Fruit fly (Drosophila melanogaster): ENCODE data around the gene a5.

Gene a5

dm6 chr2L:1328861-1329260 is at the start of gene a5:
a5 (plus strand) TSS chr2L:1329161.
- TF ChIP-seq noc (tag; optimal IDR thresholded peaks at IDR 0.05) = no peak

DNA sequence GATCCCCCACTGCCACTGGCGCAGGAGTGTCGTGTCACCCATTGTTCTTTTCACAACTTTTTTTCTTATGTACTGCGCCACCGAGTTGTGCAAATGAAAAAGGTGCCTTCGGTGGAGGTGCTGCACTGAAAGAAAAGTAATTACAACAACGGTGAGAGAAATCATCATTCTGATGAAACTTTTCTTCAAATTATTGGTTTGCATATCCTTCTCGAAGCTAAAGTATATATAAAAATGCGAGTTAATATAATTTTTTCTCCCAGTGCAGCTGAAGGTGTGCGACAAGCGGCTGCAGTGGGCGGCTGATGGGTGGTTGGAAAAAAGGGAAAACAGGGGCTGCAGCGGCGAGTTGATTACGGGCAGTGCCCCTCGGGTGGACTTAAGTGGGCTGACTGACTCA is 16.6 kb upstream of the a5 start:
- TF ChIP-seq noc (tag; optimal IDR thresholded peaks at IDR 0.05) = no peak

DNA sequence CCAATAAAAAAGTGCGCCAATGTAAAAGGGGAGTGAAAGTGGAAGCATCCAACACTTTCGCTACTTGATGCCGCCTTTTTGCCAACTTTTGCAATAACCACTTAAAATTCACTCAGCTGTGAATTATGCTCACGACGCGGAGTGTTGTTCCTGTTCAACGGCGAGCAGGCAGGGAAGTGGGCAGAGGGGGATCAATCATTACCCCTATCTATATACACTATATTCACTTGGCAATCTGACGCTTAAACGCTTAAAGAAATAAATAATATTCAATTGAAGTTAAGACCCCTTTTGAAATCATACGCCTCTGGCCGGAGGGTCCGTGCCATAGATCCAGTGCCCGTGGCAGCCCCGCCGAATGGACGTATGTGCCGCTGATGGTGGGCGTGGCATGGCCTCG is 13.7 kb upstream of the a5 start:
- TF ChIP-seq noc (tag; optimal IDR thresholded peaks at IDR 0.05) = no peak

- no peak for TF ChIP-seq noc (tag; optimal IDR thresholded peaks at IDR 0.05)
Observed at dm6 chr2L:1316422-1316821, 12.5 kb upstream of the a5 start.

dm6 chr2L:1333828-1334227 is 4.9 kb downstream of the a5 start, which contains the start of gene CG5440:
CG5440 (plus strand) TSS chr2L:1334128.
- no peak for TF ChIP-seq noc (tag; optimal IDR thresholded peaks at IDR 0.05)

- no peak for TF ChIP-seq noc (tag; optimal IDR thresholded peaks at IDR 0.05)
Observed at dm6 chr2L:1341995-1342394, 13.0 kb downstream of the a5 start, which contains the start of gene CG33923. CG33923 (minus strand) TSS chr2L:1342095.

dm6 chr2L:1344071-1344470 is 15.1 kb downstream of the a5 start, which contains the start of the genes CG33922 and Cdlc2:
CG33922 (minus strand) TSS chr2L:1344171.
Cdlc2 (plus strand) TSS chr2L:1344400.
- TF ChIP-seq noc (tag; optimal IDR thresholded peaks at IDR 0.05) = no peak

DNA sequence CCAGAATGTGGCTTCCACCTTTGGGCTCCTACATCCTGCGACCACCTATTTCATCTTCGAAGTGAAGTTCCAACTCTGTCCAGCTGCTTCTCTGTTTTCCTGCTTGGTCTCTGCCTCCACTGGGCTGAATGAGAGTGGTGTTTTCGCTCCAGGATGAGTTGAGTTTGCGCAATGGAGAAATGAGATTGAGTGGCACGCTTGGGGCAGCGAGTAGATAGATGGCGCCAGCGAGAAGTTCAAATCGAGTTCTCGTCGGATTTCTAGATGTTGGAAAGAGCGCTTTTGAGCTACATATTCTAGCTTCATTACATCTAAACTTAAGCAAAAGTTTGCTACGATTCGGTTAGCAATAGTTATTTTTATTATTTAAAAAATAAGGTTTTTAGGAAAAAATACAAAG is 17.1 kb downstream of the a5 start:
- no peak for TF ChIP-seq noc (tag; optimal IDR thresholded peaks at IDR 0.05)

- TF ChIP-seq noc (tag; optimal IDR thresholded peaks at IDR 0.05) = no peak
Observed at dm6 chr2L:1352768-1353167, 23.8 kb downstream of the a5 start, which contains the start of gene CG5556. CG5556 (minus strand) TSS chr2L:1352868.

DNA sequence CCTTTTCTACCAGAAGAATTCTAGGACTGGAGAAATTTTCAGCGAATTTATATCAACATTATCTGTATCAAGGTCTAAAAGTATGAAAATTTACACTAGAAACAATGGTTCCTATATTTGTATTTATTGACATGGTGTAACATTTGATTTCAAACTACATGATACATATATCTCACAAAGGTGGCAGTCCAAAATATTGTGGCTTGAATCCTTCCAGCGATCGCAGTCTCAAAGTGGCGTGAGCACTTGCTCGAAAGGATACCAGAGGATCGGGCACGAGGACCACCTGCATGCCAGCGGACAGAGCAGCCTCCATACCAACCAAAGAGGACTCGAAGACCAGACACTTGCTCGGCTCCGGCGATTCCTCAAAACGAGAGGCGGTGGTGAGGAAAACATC is 25.0 kb downstream of the a5 start, which contains the start of gene CG5561:
TSS of gene CG5561 (minus strand) at position 101 of the 400 bp plus-strand sequence.
- TF ChIP-seq noc (tag; optimal IDR thresholded peaks at IDR 0.05) = no peak

- TF ChIP-seq noc (tag; optimal IDR thresholded peaks at IDR 0.05) = no peak
Observed at dm6 chr2L:1354819-1355218, 25.9 kb downstream of the a5 start, which contains the start of gene CG31924. CG31924 (minus strand) TSS chr2L:1354919.

- no peak for TF ChIP-seq noc (tag; optimal IDR thresholded peaks at IDR 0.05)
Observed at dm6 chr2L:1355824-1356223, 26.9 kb downstream of the a5 start, which contains the start of gene CG5565. CG5565 (minus strand) TSS chr2L:1355924.

DNA sequence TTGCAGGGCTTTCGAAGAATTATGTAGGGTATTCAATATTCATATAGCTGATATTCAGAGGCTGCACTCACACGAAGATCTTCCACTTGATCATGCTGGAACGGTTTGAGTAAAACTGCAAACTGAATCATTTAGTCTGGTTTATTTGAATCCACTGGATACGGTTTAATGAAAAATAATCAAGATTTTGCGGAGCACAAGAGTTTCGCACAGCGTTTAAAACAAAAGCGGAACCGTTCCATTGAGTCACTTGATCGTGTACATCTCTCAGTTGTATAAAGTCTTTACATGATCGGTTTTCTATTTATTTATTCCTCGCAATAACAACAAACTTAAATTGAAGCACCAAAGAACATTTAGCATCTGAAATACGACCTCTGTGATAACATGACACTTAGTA is 30.7 kb downstream of the a5 start, which contains the start of gene CG31659:
TSS of gene CG31659 (minus strand) at position 101 of the 400 bp plus-strand sequence.
- no peak for TF ChIP-seq noc (tag; optimal IDR thresholded peaks at IDR 0.05)

dm6 chr2L:1361771-1362632 is 33.0 kb downstream of the a5 start, which contains the start of gene NLaz:
NLaz (minus strand) TSS chr2L:1361821.
- TF ChIP-seq noc (tag; optimal IDR thresholded peaks at IDR 0.05) = no peak

DNA sequence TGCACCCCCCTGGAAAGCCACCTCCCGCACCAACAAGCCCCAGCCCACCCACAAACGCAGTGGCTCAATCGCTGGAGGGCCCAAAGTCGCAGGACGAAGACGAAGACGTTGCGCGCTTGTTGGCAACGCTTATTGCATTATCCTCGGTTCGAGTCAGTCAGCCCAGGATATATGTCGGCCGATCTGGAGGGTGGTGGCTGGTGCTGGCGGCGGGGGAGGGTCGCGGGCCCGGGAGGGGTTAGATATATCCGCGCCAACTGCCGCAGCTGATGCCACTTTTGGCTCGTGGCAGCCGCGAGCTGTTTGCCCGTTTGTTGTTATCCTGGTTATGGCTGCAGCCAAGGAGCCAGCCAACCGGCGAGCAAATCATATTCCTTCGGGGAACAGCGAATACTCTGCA is 36.1 kb downstream of the a5 start:
- TF ChIP-seq noc (tag; optimal IDR thresholded peaks at IDR 0.05) = no peak

DNA sequence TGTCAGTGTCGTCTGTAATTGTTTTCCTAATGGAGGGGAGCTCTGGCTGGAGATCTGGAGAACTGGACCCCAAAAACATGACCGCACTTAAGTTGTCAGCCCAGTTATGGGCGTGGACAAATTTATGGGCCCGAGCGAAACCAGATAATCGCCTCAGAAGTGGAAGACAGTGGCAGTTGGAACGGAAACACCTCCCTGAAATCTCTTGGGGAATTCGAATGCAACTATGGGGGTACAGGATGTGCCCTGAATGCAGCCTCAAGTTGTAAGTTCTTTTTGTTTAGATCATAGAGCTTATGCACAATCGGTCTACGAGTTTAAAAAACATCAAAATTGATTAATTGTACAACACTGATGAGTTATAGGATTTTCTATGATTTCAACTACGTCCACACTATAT is 38.7 kb downstream of the a5 start, which contains the start of gene CG14346:
TSS of gene CG14346 (plus strand) at position 301 of the 400 bp plus-strand sequence.
- no peak for TF ChIP-seq noc (tag; optimal IDR thresholded peaks at IDR 0.05)

- TF ChIP-seq noc (tag; optimal IDR thresholded peaks at IDR 0.05) = no peak
Observed at dm6 chr2L:1377635-1378034, 48.7 kb downstream of the a5 start.
